Worm (Caenorhabditis elegans) whole organism, L3 larva: ENCODE results near the gene dph-2.

Experiments used
- ama-1 ChIP-seq: fragments of 150-350 bp; optimal IDR thresholded peaks from 2 replicates; lab custom pipeline; 2018
- ceh-16 ChIP-seq: sonication (generic microtip); optimal IDR thresholded peaks from 2 replicates; lab custom pipeline; 2017; ENCODE audit warnings: missing biosample characterization, missing genetic modification characterization
- ceh-28 ChIP-seq: fragments of 150-350 bp; optimal IDR thresholded peaks from 2 replicates; lab custom pipeline; 2014; ENCODE audit warnings: missing biosample characterization, missing genetic modification reagents, missing genetic modification characterization
- ceh-82 ChIP-seq: fragments of 150-350 bp; optimal IDR thresholded peaks from 2 replicates; lab custom pipeline; 2014; ENCODE audit warnings: missing biosample characterization, missing genetic modification characterization
- ceh-9 ChIP-seq: sonication (generic microtip); optimal IDR thresholded peaks from 2 replicates; lab custom pipeline; 2018; ENCODE audit warnings: missing biosample characterization, missing genetic modification characterization
- egl-5 ChIP-seq: fragments of 150-350 bp; optimal IDR thresholded peaks from 2 replicates; lab custom pipeline; 2017; ENCODE audit warnings: missing biosample characterization, missing genetic modification reagents, missing genetic modification characterization, inconsistent platforms
- elt-1 ChIP-seq: fragments of 150-350 bp; optimal IDR thresholded peaks from 2 replicates; lab custom pipeline; 2014; ENCODE audit warnings: missing biosample characterization, missing genetic modification characterization
- eor-1 ChIP-seq, 2 experiments: fragments of 150-350 bp; optimal IDR thresholded peaks; 2 replicates each; lab custom pipeline; 2014 to 2018; ENCODE audit warnings: missing biosample characterization in 2 of 2, missing genetic modification characterization in 2 of 2
- fkh-10 ChIP-seq: sonication (generic microtip); optimal IDR thresholded peaks from 2 replicates; lab custom pipeline; 2017; ENCODE audit warnings: missing biosample characterization, missing genetic modification reagents, missing genetic modification characterization
- fkh-2 ChIP-seq: fragments of 150-350 bp; optimal IDR thresholded peaks from 2 replicates; lab custom pipeline; 2014; ENCODE audit warnings: missing biosample characterization, missing genetic modification reagents, missing genetic modification characterization
- fos-1 ChIP-seq: fragments of 150-350 bp; optimal IDR thresholded peaks from 2 replicates; lab custom pipeline; 2014; ENCODE audit warnings: missing biosample characterization, missing genetic modification characterization
- jun-1 ChIP-seq: fragments of 150-350 bp; optimal IDR thresholded peaks from 2 replicates; lab custom pipeline; 2014; ENCODE audit warnings: missing biosample characterization, missing genetic modification reagents, missing genetic modification characterization
- lin-39 ChIP-seq: fragments of 150-350 bp; optimal IDR thresholded peaks from 2 replicates; lab custom pipeline; 2018; ENCODE audit warnings: missing biosample characterization, missing genetic modification reagents, missing genetic modification characterization
- lsy-12 ChIP-seq: sonication (generic microtip); optimal IDR thresholded peaks from 2 replicates; lab custom pipeline; 2016; ENCODE audit warnings: mild to moderate bottlenecking, missing genetic modification characterization, missing compliant biosample characterization
- mml-1 ChIP-seq: fragments of 150-350 bp; sonication (generic microtip); optimal IDR thresholded peaks from 3 replicates; lab custom pipeline; 2014; ENCODE audit warnings: missing biosample characterization, missing genetic modification characterization
- nfya-1 ChIP-seq: sonication (generic microtip); optimal IDR thresholded peaks from 2 replicates; lab custom pipeline; 2017; ENCODE audit warnings: missing genetic modification characterization, mild to moderate bottlenecking, missing compliant biosample characterization, antibody characterized with exemption, moderate library complexity; ENCODE audit not compliant: insufficient read depth
- nhr-11 ChIP-seq: fragments of 150-350 bp; optimal IDR thresholded peaks from 2 replicates; lab custom pipeline; 2014; ENCODE audit warnings: missing biosample characterization, missing genetic modification characterization
- nhr-12 ChIP-seq: fragments of 150-350 bp; optimal IDR thresholded peaks from 2 replicates; lab custom pipeline; 2014; ENCODE audit warnings: missing biosample characterization, missing genetic modification characterization
- nhr-23 ChIP-seq: fragments of 150-350 bp; optimal IDR thresholded peaks from 2 replicates; lab custom pipeline; 2014; ENCODE audit warnings: missing biosample characterization, missing genetic modification reagents, missing genetic modification characterization
- nhr-25 ChIP-seq: sonication (generic microtip); optimal IDR thresholded peaks from 2 replicates; lab custom pipeline; 2017; ENCODE audit warnings: missing biosample characterization, missing genetic modification characterization
- nhr-67 ChIP-seq: fragments of 150-350 bp; optimal IDR thresholded peaks from 2 replicates; lab custom pipeline; 2014; ENCODE audit warnings: missing biosample characterization, missing genetic modification characterization
- nhr-76 ChIP-seq: fragments of 150-350 bp; sonication (generic microtip); optimal IDR thresholded peaks from 5 replicates; lab custom pipeline; 2014; ENCODE audit warnings: missing biosample characterization, missing genetic modification characterization
- nhr-77 ChIP-seq: fragments of 150-350 bp; optimal IDR thresholded peaks from 2 replicates; lab custom pipeline; 2014; ENCODE audit warnings: missing biosample characterization, missing genetic modification characterization
- pha-4 ChIP-seq: fragments of 150-350 bp; optimal IDR thresholded peaks from 2 replicates; lab custom pipeline; 2014; ENCODE audit warnings: missing biosample characterization, missing genetic modification reagents, missing genetic modification characterization
- pqm-1 ChIP-seq: fragments of 150-350 bp; optimal IDR thresholded peaks from 2 replicates; lab custom pipeline; 2017; ENCODE audit warnings: missing biosample characterization, missing genetic modification characterization, inconsistent platforms
- skn-1 ChIP-seq: fragments of 150-350 bp; optimal IDR thresholded peaks from 2 replicates; lab custom pipeline; 2014; ENCODE audit warnings: missing biosample characterization, missing genetic modification characterization
- snpc-4 ChIP-seq: fragments of 150-350 bp; optimal IDR thresholded peaks from 2 replicates; lab custom pipeline; 2014; ENCODE audit warnings: missing biosample characterization, missing genetic modification characterization
- tbx-2 ChIP-seq: sonication (generic microtip); optimal IDR thresholded peaks from 2 replicates; lab custom pipeline; 2016; ENCODE audit warnings: mild to moderate bottlenecking, missing genetic modification characterization, missing compliant biosample characterization
- unc-62 ChIP-seq: fragments of 150-350 bp; sonication (generic microtip); optimal IDR thresholded peaks from 4 replicates; lab custom pipeline; 2014; ENCODE audit warnings: missing biosample characterization, missing genetic modification reagents, missing genetic modification characterization
- zag-1 ChIP-seq: fragments of 150-350 bp; optimal IDR thresholded peaks from 2 replicates; lab custom pipeline; 2014; ENCODE audit warnings: missing biosample characterization, missing genetic modification characterization
- ztf-11 ChIP-seq: fragments of 150-350 bp; optimal IDR thresholded peaks from 2 replicates; lab custom pipeline; 2014; ENCODE audit warnings: missing biosample characterization, missing genetic modification characterization

Gene dph-2

ce11 chrII:10684954-10685353 lies 29.1 kb downstream of the dph-2 start:
- no peak for TF ChIP-seq nhr-76 (tag; lab: Kevin White, UChicago)
- no peak for TF ChIP-seq elt-1 (tag; lab: Kevin White, UChicago)
- TF ChIP-seq nhr-12, result no peak
- no peak for TF ChIP-seq lsy-12 (tag; lab: Kevin White, UChicago)
- no peak for TF ChIP-seq ceh-16
- TF ChIP-seq ceh-9 (tag; lab: Kevin White, UChicago), result no peak
- no peak for TF ChIP-seq fkh-2 (tag; lab: Kevin White, UChicago)

- TF ChIP-seq ceh-28 (tag; lab: Kevin White, UChicago) (no peak), nhr-77 (no peak), skn-1 (no peak), nhr-12 (no peak)
These were observed 33.5 kb downstream of the dph-2 start for ce11 chrII:10680614-10681013.

ce11 chrII:10680130-10680529 lies 34.0 kb downstream of the dph-2 start:
- TF ChIP-seq ceh-9 (tag; lab: Kevin White, UChicago), result no peak
- TF ChIP-seq ceh-28 (tag; lab: Kevin White, UChicago), result no peak
- TF ChIP-seq tbx-2 (tag; lab: Kevin White, UChicago), result no peak
- no peak for TF ChIP-seq fkh-10 (GFP tag; lab: Kevin White, UChicago)
- no peak for TF ChIP-seq fos-1 (tag; lab: Kevin White, UChicago)

- TF ChIP-seq egl-5 (tag; lab: Kevin White, UChicago) (no peak), lin-39 (tag; lab: Kevin White, UChicago) (no peak), ama-1 (lab: Kevin White, UChicago) (no peak), nfya-1 (tag; lab: Kevin White, UChicago) (no peak), skn-1 (no peak), jun-1 (tag; lab: Kevin White, UChicago) (no peak), zag-1 (tag; lab: Kevin White, UChicago) (no peak), nhr-25 (tag; lab: Kevin White, UChicago) (no peak), mml-1 (tag; lab: Kevin White, UChicago) (no peak), ceh-82 (tag; lab: Kevin White, UChicago) (no peak), unc-62 (no peak), nhr-23 (tag; lab: Kevin White, UChicago) (no peak), snpc-4 (tag; lab: Kevin White, UChicago) (no peak), nhr-67 (tag; lab: Kevin White, UChicago) (no peak)
These were observed 38.8 kb downstream of the dph-2 start, which contains the start of gene ptb-1 for ce11 chrII:10675302-10675701. TSS of gene ptb-1 (plus strand) at chrII:10675602.

ce11 chrII:10665031-10665430 lies 49.1 kb downstream of the dph-2 start, which contains the start of gene D2089.3:
TSS of gene D2089.3 (minus strand) at chrII:10665131.
- TF ChIP-seq eor-1 (tag; optimal IDR thresholded peaks at IDR 0.05; lab: Kevin White, UChicago), result no peak
- TF ChIP-seq zag-1 (tag; lab: Kevin White, UChicago), result no peak
- no peak for TF ChIP-seq nfya-1 (tag; lab: Kevin White, UChicago)
- no peak for TF ChIP-seq ceh-9 (tag; lab: Kevin White, UChicago)
- TF ChIP-seq nhr-25 (tag; lab: Kevin White, UChicago), result no peak
- TF ChIP-seq pqm-1 (tag; lab: Kevin White, UChicago), result no peak
- TF ChIP-seq nhr-11, result no peak
- TF ChIP-seq nhr-12, result no peak

ce11 chrII:10662698-10663097 lies 51.4 kb downstream of the dph-2 start, which contains the start of gene D2089.8:
TSS of gene D2089.8 (minus strand) at chrII:10662781.
- TF ChIP-seq nfya-1 (tag; lab: Kevin White, UChicago) (peak; percentile 18), fkh-2 (tag; lab: Kevin White, UChicago) (no peak), ztf-11 (no peak), ceh-28 (tag; lab: Kevin White, UChicago) (no peak), tbx-2 (tag; lab: Kevin White, UChicago) (no peak), pha-4 (tag; lab: Kevin White, UChicago) (peak; percentile 43)
